Worm (Caenorhabditis elegans): ENCODE results near the gene dlst-1.
A peak's percentile ranks its signal among the peaks of the same experiment; 100 is the strongest.

Gene dlst-1

ce11 chrV:6736877-6737276 is 28.0 kb upstream of the dlst-1 start (continued):
- peak; percentile 5 for TF ChIP-seq nhr-25 (tag; optimal IDR thresholded peaks at IDR 0.05; ENCODE audit: borderline replicate concordance, insufficient read depth)
- no peak for TF ChIP-seq ceh-32 (tag; optimal IDR thresholded peaks at IDR 0.05; ENCODE audit: poor library complexity)

- TF ChIP-seq cey-2 (tag; optimal IDR thresholded peaks at IDR 0.05; ENCODE audit: borderline replicate concordance, insufficient read depth) (no peak), zip-11 (GFP tag; IDR thresholded peaks at IDR 0.05) (no peak), nhr-25 (tag; optimal IDR thresholded peaks at IDR 0.05; ENCODE audit: borderline replicate concordance, insufficient read depth) (peak; percentile 0), nhr-10 (tag; optimal IDR thresholded peaks at IDR 0.05) (no peak), T26A8.4 (GFP tag; IDR thresholded peaks at IDR 0.05) (no peak), dpl-1 (GFP tag; optimal IDR thresholded peaks at IDR 0.05) (no peak), unc-62 (GFP tag; optimal IDR thresholded peaks at IDR 0.05 in 1 of 2) (peak in 1 of 2 experiments; percentile 41), unc-62 (tag; optimal IDR thresholded peaks at IDR 0.05) (no peak), hif-1 (tag; optimal IDR thresholded peaks at IDR 0.05) (no peak), lin-39 (tag; optimal IDR thresholded peaks at IDR 0.05) (no peak), tra-1 (GFP tag; IDR thresholded peaks at IDR 0.05) (no peak), sdz-12 (GFP tag; optimal IDR thresholded peaks at IDR 0.05) (no peak)
Observed at ce11 chrV:6736108-6736507, 27.2 kb upstream of the dlst-1 start.

ce11 chrV:6732995-6733394 is 24.1 kb upstream of the dlst-1 start, which contains the start of gene grl-8:
Gene grl-8 (minus strand): TSS chrV:6733095.
- TF ChIP-seq ZK337.2 (GFP tag; IDR thresholded peaks at IDR 0.05) (no peak), snpc-1.2 (GFP tag; IDR thresholded peaks at IDR 0.05) (no peak), dve-1 (tag; optimal IDR thresholded peaks at IDR 0.05; ENCODE audit: insufficient read depth) (no peak), spr-3 (GFP tag; optimal IDR thresholded peaks at IDR 0.05) (no peak), mes-2 (tag; optimal IDR thresholded peaks at IDR 0.05; ENCODE audit: poor library complexity, severe bottlenecking) (no peak), Y75B8A.6 (GFP tag; IDR thresholded peaks at IDR 0.05) (no peak), ama-1 (optimal IDR thresholded peaks at IDR 0.05) (no peak), mep-1 (tag; optimal IDR thresholded peaks at IDR 0.05) (no peak), zip-2 (tag; optimal IDR thresholded peaks at IDR 0.05) (no peak), ceh-20 (GFP tag; IDR thresholded peaks at IDR 0.05) (no peak), F37D6.2 (tag; optimal IDR thresholded peaks at IDR 0.05) (no peak), T20F7.1 (GFP tag; optimal IDR thresholded peaks at IDR 0.05) (no peak), egl-43 (GFP tag; IDR thresholded peaks at IDR 0.05) (no peak), nhr-11 (tag; optimal IDR thresholded peaks at IDR 0.05) (no peak), daf-19 (GFP tag; conservative IDR thresholded peaks at IDR 0.05) (no peak), hif-1 (tag; optimal IDR thresholded peaks at IDR 0.05) (no peak)

ce11 chrV:6731594-6731993 is 22.7 kb upstream of the dlst-1 start, which contains the start of gene grl-9:
Gene grl-9 (minus strand): TSS chrV:6731694.
- peak; percentile 14 for TF ChIP-seq aha-1 (tag)
- peak in 1 of 2 experiments; percentile 34 for TF ChIP-seq unc-62 (GFP tag; optimal IDR thresholded peaks at IDR 0.05 in 1 of 2)
- no peak for TF ChIP-seq unc-62 (tag; optimal IDR thresholded peaks at IDR 0.05)
- no peak for TF ChIP-seq lin-38 (GFP tag; IDR thresholded peaks at IDR 0.05)
- no peak for TF ChIP-seq daf-16 (GFP tag; optimal IDR thresholded peaks at IDR 0.05)
- TF ChIP-seq daf-16 (tag; optimal IDR thresholded peaks at IDR 0.05) = no peak
- TF ChIP-seq R02D3.7 (tag; optimal IDR thresholded peaks at IDR 0.05) = no peak

- TF ChIP-seq nhr-76 (tag; optimal IDR thresholded peaks at IDR 0.05) = no peak
- TF ChIP-seq pqm-1 (tag; optimal IDR thresholded peaks at IDR 0.05) = no peak
- no peak for TF ChIP-seq zfp-2 (tag; optimal IDR thresholded peaks at IDR 0.05)
- no peak for TF ChIP-seq set-16 (GFP tag; IDR thresholded peaks at IDR 0.05)
- TF ChIP-seq nhr-25 (tag; optimal IDR thresholded peaks at IDR 0.05; ENCODE audit: borderline replicate concordance, insufficient read depth) = no peak
- TF ChIP-seq R02D3.7 (tag; optimal IDR thresholded peaks at IDR 0.05) = no peak
- TF ChIP-seq jun-1 (tag; optimal IDR thresholded peaks at IDR 0.05) = no peak
- no peak for TF ChIP-seq F26F4.8 (GFP tag; conservative IDR thresholded peaks at IDR 0.05)
- TF ChIP-seq ces-1 (GFP tag; optimal IDR thresholded peaks at IDR 0.05) = no peak
- no peak for TF ChIP-seq Y5F2A.4 (GFP tag; optimal IDR thresholded peaks at IDR 0.05)
- no peak for TF ChIP-seq nhr-42 (GFP tag; IDR thresholded peaks at IDR 0.05)
- TF ChIP-seq pha-4 (GFP tag; IDR thresholded peaks at IDR 0.05) = no peak
- TF ChIP-seq pha-4 (tag; optimal IDR thresholded peaks at IDR 0.05) = no peak
- no peak for TF ChIP-seq snpc-1.2 (GFP tag; IDR thresholded peaks at IDR 0.05)
- no peak for TF ChIP-seq nhr-111 (GFP tag; optimal IDR thresholded peaks at IDR 0.05)
Observed at ce11 chrV:6727222-6727621, 18.3 kb upstream of the dlst-1 start, which contains the start of gene ZC487.1. Gene ZC487.1 (plus strand): TSS chrV:6727522.
